Worm (Caenorhabditis elegans) whole organism, young adult: Measurements from ENCODE around the gene F49H6.8.

ENCODE experiments used
- ceh-40 ChIP-seq: fragments of 200-800 bp; sonication (Bioruptor generic); IDR thresholded peaks from 2 replicates; pipeline ENCODE4 v1.3.6; 2022; ENCODE audit warnings: missing genetic modification characterization, missing compliant biosample characterization
- ceh-91 ChIP-seq: fragments of 200-800 bp; sonication (Bioruptor generic); IDR thresholded peaks from 2 replicates; pipeline ENCODE4 v1.3.6; 2022; ENCODE audit warnings: missing genetic modification reagents, missing genetic modification characterization, missing compliant biosample characterization
- let-607 ChIP-seq, 2 experiments: fragments of 200-800 bp in 1 of 2; sonication (Bioruptor generic) in 1 of 2; sonication (generic microtip) in 1 of 2; optimal IDR thresholded peaks; 2 replicates each; lab custom pipeline; 2016 to 2018; ENCODE audit warnings: mild to moderate bottlenecking in 2 of 2, missing compliant biosample characterization in 2 of 2, missing genetic modification characterization in 2 of 2, moderate library complexity in 2 of 2, missing genotype in 1 of 2
- lsy-27 ChIP-seq: sonication (generic microtip); optimal IDR thresholded peaks from 2 replicates; lab custom pipeline; 2017; ENCODE audit warnings: missing genetic modification characterization, mild to moderate bottlenecking, missing compliant biosample characterization, antibody characterized with exemption, missing genotype, borderline replicate concordance; ENCODE audit not compliant: insufficient read depth
- nfya-1 ChIP-seq: sonication (generic microtip); optimal IDR thresholded peaks from 2 replicates; lab custom pipeline; 2017; ENCODE audit warnings: antibody characterized with exemption, missing compliant biosample characterization, missing genetic modification characterization, borderline replicate concordance; ENCODE audit not compliant: insufficient read depth
- zfh-2 ChIP-seq: fragments of 200-800 bp; sonication (Bioruptor generic); conservative IDR thresholded peaks from 2 replicates; pipeline ENCODE4 v1.3.6; 2022; ENCODE audit warnings: missing genetic modification reagents, missing genetic modification characterization, missing compliant biosample characterization

DNA sequence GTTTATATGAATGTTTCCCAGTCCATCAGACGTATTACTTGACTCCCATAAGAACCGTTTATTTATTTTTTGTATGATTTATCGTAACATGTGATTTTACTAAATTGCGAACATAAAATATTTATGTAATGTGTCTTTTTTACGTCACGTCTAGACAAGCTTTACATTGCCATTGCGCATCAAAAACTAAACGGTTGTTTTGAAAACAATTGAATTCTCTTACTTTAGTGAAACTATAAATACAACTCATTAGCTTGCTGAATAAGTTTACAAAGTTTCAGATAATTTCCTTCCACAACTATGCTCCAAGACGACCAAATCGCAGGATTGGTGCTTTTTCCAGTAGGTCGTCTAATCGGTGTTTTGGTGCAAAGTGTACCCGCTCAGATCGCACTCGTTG lies 47.5 kb downstream of the F49H6.8 start, which contains the start of gene srx-54:
- TF ChIP-seq ceh-40 (GFP tag; lab: Robert Waterston, UW) (no peak), zfh-2 (GFP tag; lab: Robert Waterston, UW) (no peak), lsy-27 (tag; lab: Kevin White, UChicago) (no peak), ceh-91 (GFP tag; lab: Robert Waterston, UW) (no peak), nfya-1 (tag; lab: Kevin White, UChicago) (no peak), let-607 (tag; optimal IDR thresholded peaks at IDR 0.05; lab: Kevin White, UChicago) (no peak)
